Fruit fly (Drosophila melanogaster) whole organism, embryonic: ENCODE results near the gene GlnRS.
A peak's percentile ranks its signal among the peaks of the same experiment; 100 is the strongest.

ENCODE experiments used
- Awh ChIP-seq: fragments of 200-800 bp; sonication (Bioruptor generic); IDR thresholded peaks from 2 replicates; pipeline ENCODE4, ENCODE4 v1.3.6; 2022; ENCODE audit warnings: missing biosample characterization, missing genetic modification characterization
- Bdp1 ChIP-seq: fragments of 200-800 bp; sonication (Bioruptor generic); optimal IDR thresholded peaks from 3 replicates; lab custom pipeline; 2016; ENCODE audit warnings: missing biosample characterization, missing genetic modification characterization
- CG11560 ChIP-seq: fragments of 200-800 bp; sonication (Bioruptor generic); IDR thresholded peaks from 3 replicates; pipeline ENCODE4 v1.3.6; 2022; ENCODE audit warnings: missing biosample characterization, missing genetic modification characterization
- CG11723 ChIP-seq: fragments of 200-800 bp; sonication (Bioruptor generic); optimal IDR thresholded peaks from 2 replicates; lab custom pipeline; 2017; ENCODE audit warnings: missing biosample characterization, mild to moderate bottlenecking, missing genetic modification characterization
- CG13123 ChIP-seq: fragments of 200-800 bp; sonication (Bioruptor generic); optimal IDR thresholded peaks from 2 replicates; lab custom pipeline; 2016; ENCODE audit warnings: missing biosample characterization, missing genetic modification characterization
- CG13287 ChIP-seq: fragments of 200-800 bp; sonication (Bioruptor generic); IDR thresholded peaks from 2 replicates; pipeline ENCODE4 v1.3.6; 2022; ENCODE audit warnings: missing biosample characterization, missing genetic modification characterization; ENCODE audit not compliant: partially characterized antibody
- CG1529 ChIP-seq: fragments of 200-800 bp; sonication (Bioruptor generic); optimal IDR thresholded peaks from 3 replicates; lab custom pipeline; 2018; ENCODE audit warnings: missing biosample characterization, missing genetic modification characterization
- CG15696 ChIP-seq: fragments of 200-800 bp; sonication (Bioruptor generic); optimal IDR thresholded peaks from 2 replicates; lab custom pipeline; 2019; ENCODE audit warnings: missing biosample characterization, mild to moderate bottlenecking, missing genetic modification characterization, moderate library complexity
- CG16813 ChIP-seq: fragments of 200-800 bp; sonication (Bioruptor generic); IDR thresholded peaks from 3 replicates; pipeline ENCODE4 v1.3.6; 2022; ENCODE audit warnings: missing biosample characterization, missing genetic modification characterization; ENCODE audit not compliant: partially characterized antibody
- CG17328 ChIP-seq: fragments of 200-800 bp; sonication (Bioruptor generic); IDR thresholded peaks from 2 replicates; pipeline ENCODE4 v1.3.6; 2022; ENCODE audit warnings: missing biosample characterization, missing genetic modification characterization
- CG31365 ChIP-seq: fragments of 200-800 bp; sonication (Bioruptor generic); optimal IDR thresholded peaks from 2 replicates; lab custom pipeline; 2018; ENCODE audit warnings: missing biosample characterization, mild to moderate bottlenecking, missing genetic modification characterization
- CG32532 ChIP-seq: fragments of 200-800 bp; sonication (Bioruptor generic); IDR thresholded peaks from 2 replicates; pipeline ENCODE4 v1.3.6; 2022; ENCODE audit warnings: missing biosample characterization, missing genetic modification characterization
- CG33557 ChIP-seq: fragments of 200-800 bp; sonication (Bioruptor generic); optimal IDR thresholded peaks from 2 replicates; lab custom pipeline; 2019; ENCODE audit warnings: missing biosample characterization, mild to moderate bottlenecking, missing genetic modification characterization, moderate library complexity
- CG7372 ChIP-seq: fragments of 200-800 bp; sonication (Bioruptor generic); IDR thresholded peaks from 2 replicates; pipeline ENCODE4 v1.3.6; 2022; ENCODE audit warnings: missing biosample characterization, missing genetic modification characterization
- CG8359 ChIP-seq: fragments of 200-800 bp; sonication (Bioruptor generic); optimal IDR thresholded peaks from 2 replicates; lab custom pipeline; 2017; ENCODE audit warnings: missing biosample characterization, mild to moderate bottlenecking, missing genetic modification characterization, borderline replicate concordance
- CoRest ChIP-seq: fragments of 200-800 bp; sonication (Bioruptor generic); optimal IDR thresholded peaks from 3 replicates; lab custom pipeline; 2018; ENCODE audit warnings: missing biosample characterization, mild to moderate bottlenecking, missing genetic modification characterization, moderate library complexity
- CrebB ChIP-seq: fragments of 200-800 bp; sonication (Bioruptor generic); optimal IDR thresholded peaks from 3 replicates; lab custom pipeline; 2018; ENCODE audit warnings: missing biosample characterization, mild to moderate bottlenecking, missing genetic modification characterization
- Dp ChIP-seq: fragments of 200-800 bp; sonication (Bioruptor generic); optimal IDR thresholded peaks from 2 replicates; lab custom pipeline; 2018; ENCODE audit warnings: missing biosample characterization, mild to moderate bottlenecking, missing genetic modification characterization, moderate library complexity
- Ets97D ChIP-seq: fragments of 200-800 bp; sonication (Bioruptor generic); optimal IDR thresholded peaks from 3 replicates; lab custom pipeline; 2016; ENCODE audit warnings: missing biosample characterization, missing genetic modification characterization
- Hmx ChIP-seq: fragments of 200-800 bp; sonication (Bioruptor generic); optimal IDR thresholded peaks from 2 replicates; lab custom pipeline; 2016; ENCODE audit warnings: missing biosample characterization, missing genetic modification characterization
- MTF-1 ChIP-seq: fragments of 200-800 bp; sonication (Bioruptor generic); optimal IDR thresholded peaks from 2 replicates; lab custom pipeline; 2018; ENCODE audit warnings: missing biosample characterization, mild to moderate bottlenecking, missing genetic modification characterization, borderline replicate concordance
- Myb ChIP-seq: fragments of 200-800 bp; sonication (Bioruptor generic); optimal IDR thresholded peaks from 2 replicates; lab custom pipeline; 2016; ENCODE audit warnings: missing biosample characterization, missing genetic modification characterization
- Ravus ChIP-seq: fragments of 200-800 bp; sonication (Bioruptor generic); IDR thresholded peaks from 2 replicates; pipeline ENCODE4 v1.3.6; 2022; ENCODE audit warnings: missing biosample characterization, missing genetic modification characterization
- Rx ChIP-seq: fragments of 200-800 bp; sonication (Bioruptor generic); IDR thresholded peaks from 2 replicates; pipeline ENCODE4 v1.3.6; 2022; ENCODE audit warnings: missing biosample characterization, missing genetic modification characterization
- Six4 ChIP-seq: fragments of 200-800 bp; sonication (Bioruptor generic); optimal IDR thresholded peaks from 2 replicates; lab custom pipeline; 2016; ENCODE audit warnings: missing biosample characterization, missing genetic modification characterization
- Stat92E ChIP-seq, 3 experiments: fragments of >200 bp in 2 of 3; fragments of 200-800 bp in 1 of 3; sonication (Bioruptor generic) in 1 of 3; optimal IDR thresholded peaks; 2 replicates each; lab custom pipeline; 2017 to 2019; ENCODE audit warnings: missing biosample characterization in 3 of 3, missing genetic modification characterization in 3 of 3, mild to moderate bottlenecking in 1 of 3, moderate library complexity in 1 of 3
- Usf ChIP-seq: fragments of 200-800 bp; sonication (Bioruptor generic); optimal IDR thresholded peaks from 2 replicates; lab custom pipeline; 2017; ENCODE audit warnings: missing genotype, missing biosample characterization, missing genetic modification characterization
- Vsx1 ChIP-seq: fragments of 200-800 bp; sonication (Bioruptor generic); optimal IDR thresholded peaks from 2 replicates; lab custom pipeline; 2017; ENCODE audit warnings: missing biosample characterization, mild to moderate bottlenecking, missing genetic modification characterization, missing genetic modification reagents
- bbx ChIP-seq: fragments of 200-800 bp; sonication (Bioruptor generic); IDR thresholded peaks from 2 replicates; pipeline ENCODE4 v1.3.6; 2022; ENCODE audit warnings: missing biosample characterization, missing genetic modification characterization; ENCODE audit not compliant: partially characterized antibody
- bowl ChIP-seq: fragments of 200-800 bp; sonication (Bioruptor generic); IDR thresholded peaks from 2 replicates; pipeline ENCODE4 v1.3.6; 2022; ENCODE audit warnings: missing biosample characterization, missing genetic modification characterization
- chm ChIP-seq: fragments of 200-800 bp; sonication (Bioruptor generic); IDR thresholded peaks from 2 replicates; pipeline ENCODE4 v1.3.6; 2022; ENCODE audit warnings: missing biosample characterization, missing genetic modification characterization
- chn ChIP-seq: fragments of 200-800 bp; sonication (Bioruptor generic); optimal IDR thresholded peaks from 2 replicates; lab custom pipeline; 2016; ENCODE audit warnings: missing biosample characterization, missing genetic modification characterization
- crp ChIP-seq, 2 experiments: fragments of 200-800 bp; sonication (Bioruptor generic); optimal IDR thresholded peaks; 2 replicates in 1 of 2; 3 replicates in 1 of 2; lab custom pipeline; 2017; ENCODE audit warnings: missing biosample characterization in 2 of 2, missing genetic modification characterization in 2 of 2, mild to moderate bottlenecking in 1 of 2, moderate library complexity in 1 of 2
- esg ChIP-seq: fragments of 200-800 bp; sonication (Bioruptor generic); conservative IDR thresholded peaks from 2 replicates; pipeline ENCODE4 v1.3.6; 2022; ENCODE audit warnings: missing biosample characterization, missing genetic modification characterization
- fd96Cb ChIP-seq: fragments of 200-800 bp; sonication (Bioruptor generic); optimal IDR thresholded peaks from 2 replicates; lab custom pipeline; 2018; ENCODE audit warnings: missing biosample characterization, mild to moderate bottlenecking, missing genetic modification characterization, moderate library complexity
- fru ChIP-seq: fragments of >200 bp; optimal IDR thresholded peaks from 2 replicates; lab custom pipeline; 2017
- nmo ChIP-seq: fragments of 200-800 bp; sonication (Bioruptor generic); optimal IDR thresholded peaks from 2 replicates; lab custom pipeline; 2018; ENCODE audit warnings: missing biosample characterization, mild to moderate bottlenecking, missing genetic modification characterization, moderate library complexity
- otp ChIP-seq: fragments of 200-800 bp; sonication (Bioruptor generic); IDR thresholded peaks from 3 replicates; pipeline ENCODE4, ENCODE4 v1.3.6; 2022; ENCODE audit warnings: missing biosample characterization, missing genetic modification characterization
- peb ChIP-seq: fragments of 200-800 bp; sonication (Bioruptor generic); IDR thresholded peaks from 2 replicates; pipeline ENCODE4 v1.3.6; 2022; ENCODE audit warnings: missing biosample characterization, missing genetic modification characterization
- pfk ChIP-seq: fragments of 200-800 bp; sonication (Bioruptor generic); optimal IDR thresholded peaks from 2 replicates; lab custom pipeline; 2018; ENCODE audit warnings: missing biosample characterization, mild to moderate bottlenecking, missing genetic modification characterization, moderate library complexity
- pnt ChIP-seq: fragments of 200-800 bp; sonication (Bioruptor generic); optimal IDR thresholded peaks from 3 replicates; lab custom pipeline; 2016; ENCODE audit warnings: missing biosample characterization, missing genetic modification characterization
- row ChIP-seq: fragments of 200-800 bp; sonication (Bioruptor generic); IDR thresholded peaks from 3 replicates; pipeline ENCODE4 v1.3.6; 2022; ENCODE audit warnings: missing biosample characterization, missing genetic modification characterization
- sr ChIP-seq: fragments of 200-800 bp; sonication (Bioruptor generic); IDR thresholded peaks from 3 replicates; pipeline ENCODE4 v1.3.6; 2022; ENCODE audit warnings: missing biosample characterization, missing genetic modification characterization
- tgo ChIP-seq: fragments of 200-800 bp; sonication (Bioruptor generic); IDR thresholded peaks from 3 replicates; pipeline ENCODE4 v1.3.6; 2022; ENCODE audit warnings: missing biosample characterization, missing genetic modification characterization
- tin ChIP-seq: fragments of 200-800 bp; sonication (Bioruptor generic); optimal IDR thresholded peaks from 3 replicates; lab custom pipeline; 2016; ENCODE audit warnings: missing biosample characterization, missing genetic modification characterization
- toy ChIP-seq: fragments of 200-800 bp; sonication (Bioruptor generic); IDR thresholded peaks from 2 replicates; pipeline ENCODE4 v1.3.6; 2022; ENCODE audit warnings: missing biosample characterization, missing genetic modification characterization
- usp ChIP-seq: fragments of >200 bp; optimal IDR thresholded peaks from 2 replicates; lab custom pipeline; 2017; ENCODE audit warnings: missing biosample characterization, missing genetic modification characterization
- vfl ChIP-seq: fragments of 200-800 bp; sonication (Bioruptor generic); optimal IDR thresholded peaks from 2 replicates; lab custom pipeline; 2016; ENCODE audit warnings: missing biosample characterization, missing genetic modification characterization
- wor ChIP-seq: fragments of 200-800 bp; sonication (Bioruptor generic); IDR thresholded peaks from 2 replicates; pipeline ENCODE4 v1.3.6; 2022; ENCODE audit warnings: missing biosample characterization, missing genetic modification characterization
- zen2 ChIP-seq: fragments of 200-800 bp; sonication (Bioruptor generic); IDR thresholded peaks from 3 replicates; pipeline ENCODE4 v1.3.6; 2022; ENCODE audit warnings: missing biosample characterization, missing genetic modification characterization; ENCODE audit not compliant: partially characterized antibody

The GlnRS gene

DNA sequence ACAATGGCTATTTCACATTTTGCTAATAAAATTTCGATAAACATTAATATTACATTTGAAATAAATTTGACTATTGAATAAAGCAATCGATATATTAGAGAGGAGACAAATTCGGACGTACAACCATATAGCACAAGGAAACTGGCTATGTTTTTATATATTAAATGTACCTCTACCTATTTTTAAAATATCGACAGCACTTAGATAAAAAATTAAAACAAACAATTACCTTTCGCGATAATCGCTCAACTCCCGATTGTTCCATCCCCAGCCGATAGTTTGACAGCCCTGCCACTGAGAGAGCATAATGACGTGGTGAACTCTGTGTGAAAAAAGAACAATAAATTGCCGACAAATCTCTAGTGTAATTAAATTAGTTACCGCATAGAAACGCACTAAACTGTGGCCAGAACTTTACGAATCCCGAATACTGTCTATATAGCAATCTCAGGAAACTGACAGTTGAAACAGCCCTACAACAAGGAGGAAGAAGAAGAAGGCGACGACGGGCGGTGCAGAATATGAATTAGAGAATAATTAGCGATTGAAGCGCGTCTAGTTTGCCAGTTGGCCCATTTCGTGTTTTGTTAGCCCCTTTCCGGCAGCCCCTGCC is 6.8 kb downstream of the GlnRS start, which contains the start of gene CG11857 (continued):
- TF ChIP-seq vfl (GFP tag; lab: Kevin White, UChicago) (peak; percentile 99), nmo (peak; percentile 99), CG32532 (GFP tag; lab: Robert Waterston, UW) (peak; percentile 99), chn (peak; percentile 98), CG17328 (peak; percentile 99), usp (GFP tag; lab: Kevin White, UChicago) (no peak), esg (peak; percentile 99), chm (GFP tag; lab: Robert Waterston, UW) (peak; percentile 98), CG7372 (GFP tag; lab: Robert Waterston, UW) (peak; percentile 99), row (GFP tag; lab: Robert Waterston, UW) (peak; percentile 100), pfk (GFP tag; lab: Kevin White, UChicago) (peak; percentile 37), CG8359 (GFP tag; lab: Kevin White, UChicago) (peak; percentile 87), CG31365 (tag; lab: Kevin White, UChicago) (peak; percentile 83), Dp (peak; percentile 65), CG13123 (GFP tag; lab: Kevin White, UChicago) (peak; percentile 97), CG16813 (peak; percentile 100), peb (peak; percentile 98), CoRest (peak; percentile 99), bbx (GFP tag; lab: Robert Waterston, UW) (peak; percentile 98), zen2 (GFP tag; lab: Robert Waterston, UW) (peak; percentile 99), pnt (GFP tag; lab: Kevin White, UChicago) (peak; percentile 97), fru (lab: Kevin White, UChicago) (no peak), Ravus (GFP tag; lab: Robert Waterston, UW) (peak; percentile 95), CG33557 (peak; percentile 96), Usf (GFP tag; lab: Kevin White, UChicago) (peak; percentile 96), otp (GFP tag; lab: Robert Waterston, UW) (peak; percentile 97), MTF-1 (GFP tag; lab: Kevin White, UChicago) (peak; percentile 91), Bdp1 (GFP tag; lab: Kevin White, UChicago) (peak; percentile 93), CG1529 (GFP tag; lab: Kevin White, UChicago) (peak; percentile 94), Six4 (peak; percentile 97), Myb (GFP tag; lab: Kevin White, UChicago) (peak; percentile 89), fd96Cb (peak; percentile 98), Stat92E (GFP tag; optimal IDR thresholded peaks at IDR 0.05; lab: Kevin White, UChicago) (peak in 1 of 3 experiments; percentile 91), Rx (GFP tag; lab: Robert Waterston, UW) (peak; percentile 98), Hmx (peak; percentile 96), Vsx1 (GFP tag; lab: Kevin White, UChicago) (peak; percentile 88), Ets97D (GFP tag; lab: Kevin White, UChicago) (peak; percentile 95), tin (GFP tag; lab: Kevin White, UChicago) (peak; percentile 99), Awh (GFP tag; lab: Robert Waterston, UW) (peak; percentile 97), bowl (peak; percentile 92), CG11560 (tag; lab: Robert Waterston, UW) (peak; percentile 93), sr (peak; percentile 87; the same call in 2 of the 3 replicates), CG15696 (tag; lab: Kevin White, UChicago) (peak; percentile 98), crp (GFP tag; optimal IDR thresholded peaks at IDR 0.05; lab: Kevin White, UChicago) (peak in 1 of 2 experiments; percentile 72), CG11723 (GFP tag; lab: Kevin White, UChicago) (peak; percentile 94), tgo (GFP tag; lab: Robert Waterston, UW) (peak; percentile 99), wor (GFP tag; lab: Robert Waterston, UW) (peak; percentile 99), toy (GFP tag; lab: Robert Waterston, UW) (peak; percentile 97), CrebB (tag; lab: Kevin White, UChicago) (peak; percentile 96), CG13287 (GFP tag; lab: Robert Waterston, UW) (peak; percentile 100)
